Fruit fly (Drosophila melanogaster) whole organism, embryonic: ENCODE data around the gene Ras85D.

Source experiments
- Asciz ChIP-seq: fragments of 200-800 bp; sonication (Bioruptor generic); optimal IDR thresholded peaks from 2 replicates; lab custom pipeline; 2017; ENCODE audit warnings: missing biosample characterization, mild to moderate bottlenecking, missing genetic modification characterization, missing genetic modification reagents
- Bdp1 ChIP-seq: fragments of 200-800 bp; sonication (Bioruptor generic); optimal IDR thresholded peaks from 3 replicates; lab custom pipeline; 2016; ENCODE audit warnings: missing biosample characterization, missing genetic modification characterization
- CG10543 ChIP-seq: fragments of 200-800 bp; sonication (Bioruptor generic); optimal IDR thresholded peaks from 3 replicates; lab custom pipeline; 2017; ENCODE audit warnings: missing biosample characterization, mild to moderate bottlenecking, missing genetic modification characterization, moderate library complexity
- CG10979 ChIP-seq: fragments of 200-800 bp; sonication (Bioruptor generic); optimal IDR thresholded peaks from 2 replicates; lab custom pipeline; 2018; ENCODE audit warnings: missing biosample characterization, mild to moderate bottlenecking, missing genetic modification characterization, moderate library complexity
- CG11504 ChIP-seq: fragments of 200-800 bp; sonication (Bioruptor generic); optimal IDR thresholded peaks from 3 replicates; lab custom pipeline; 2019; ENCODE audit warnings: missing biosample characterization, mild to moderate bottlenecking, missing genetic modification characterization, moderate library complexity
- CG12219 ChIP-seq: fragments of 200-800 bp; sonication (Bioruptor generic); optimal IDR thresholded peaks from 3 replicates; lab custom pipeline; 2018; ENCODE audit warnings: missing biosample characterization, mild to moderate bottlenecking, missing genetic modification characterization
- CG12391 ChIP-seq: fragments of 200-800 bp; sonication (Bioruptor generic); optimal IDR thresholded peaks from 3 replicates; lab custom pipeline; 2018; ENCODE audit warnings: missing biosample characterization, mild to moderate bottlenecking, missing genetic modification characterization, moderate library complexity
- CG12942 ChIP-seq: fragments of 200-800 bp; sonication (Bioruptor generic); optimal IDR thresholded peaks from 3 replicates; lab custom pipeline; 2016; ENCODE audit warnings: missing biosample characterization, missing genetic modification characterization
- CG13424 ChIP-seq: fragments of 200-800 bp; sonication (Bioruptor generic); optimal IDR thresholded peaks from 2 replicates; lab custom pipeline; 2019; ENCODE audit warnings: missing biosample characterization, mild to moderate bottlenecking, missing genetic modification characterization, moderate library complexity
- CG14441 ChIP-seq: fragments of 200-800 bp; sonication (Bioruptor generic); IDR thresholded peaks from 2 replicates; pipeline ENCODE4 v1.3.6; 2022; ENCODE audit warnings: missing biosample characterization, missing genetic modification characterization
- CG15514 ChIP-seq: fragments of 200-800 bp; sonication (Bioruptor generic); optimal IDR thresholded peaks from 3 replicates; lab custom pipeline; 2017; ENCODE audit warnings: missing biosample characterization, missing genetic modification characterization, mild to moderate bottlenecking, moderate library complexity, missing genetic modification reagents
- CG17328 ChIP-seq: fragments of 200-800 bp; sonication (Bioruptor generic); IDR thresholded peaks from 2 replicates; pipeline ENCODE4 v1.3.6; 2022; ENCODE audit warnings: missing biosample characterization, missing genetic modification characterization
- CG17361 ChIP-seq: fragments of 200-800 bp; sonication (Bioruptor generic); IDR thresholded peaks from 3 replicates; pipeline ENCODE4 v1.3.6; 2022; ENCODE audit warnings: missing biosample characterization, missing genetic modification characterization
- CG17568 ChIP-seq: fragments of 200-800 bp; sonication (Bioruptor generic); optimal IDR thresholded peaks from 2 replicates; lab custom pipeline; 2018; ENCODE audit warnings: missing biosample characterization, mild to moderate bottlenecking, missing genetic modification characterization, moderate library complexity
- CG2120 ChIP-seq: fragments of 200-800 bp; sonication (Bioruptor generic); optimal IDR thresholded peaks from 3 replicates; lab custom pipeline; 2016; ENCODE audit warnings: missing biosample characterization, missing genetic modification characterization
- CG31365 ChIP-seq: fragments of 200-800 bp; sonication (Bioruptor generic); optimal IDR thresholded peaks from 2 replicates; lab custom pipeline; 2018; ENCODE audit warnings: missing biosample characterization, mild to moderate bottlenecking, missing genetic modification characterization
- CG3407 ChIP-seq: fragments of 200-800 bp; sonication (Bioruptor generic); optimal IDR thresholded peaks from 2 replicates; lab custom pipeline; 2018; ENCODE audit warnings: missing biosample characterization, mild to moderate bottlenecking, missing genetic modification characterization
- CG34224 ChIP-seq: fragments of 200-800 bp; sonication (Bioruptor generic); IDR thresholded peaks from 3 replicates; pipeline ENCODE4 v1.3.6; 2022; ENCODE audit warnings: missing biosample characterization, missing genetic modification characterization; ENCODE audit not compliant: partially characterized antibody
- CG4854 ChIP-seq: fragments of 200-800 bp; sonication (Bioruptor generic); optimal IDR thresholded peaks from 2 replicates; lab custom pipeline; 2016; ENCODE audit warnings: missing biosample characterization, missing genetic modification characterization, inconsistent platforms
- CG7928 ChIP-seq: fragments of 200-800 bp; sonication (Bioruptor generic); optimal IDR thresholded peaks from 2 replicates; lab custom pipeline; 2017; ENCODE audit warnings: missing biosample characterization, mild to moderate bottlenecking, missing genetic modification characterization
- CG8765 ChIP-seq: fragments of 200-800 bp; sonication (Bioruptor generic); IDR thresholded peaks from 2 replicates; pipeline ENCODE4 v1.3.6; 2022; ENCODE audit warnings: missing biosample characterization, missing genetic modification characterization
- CG9797 ChIP-seq: fragments of 200-800 bp; sonication (Bioruptor generic); optimal IDR thresholded peaks from 3 replicates; lab custom pipeline; 2018; ENCODE audit warnings: missing biosample characterization, mild to moderate bottlenecking, missing genetic modification characterization
- D ChIP-seq, 2 experiments: fragments of 200-800 bp in 1 of 2; fragments of >200 bp in 1 of 2; sonication (Bioruptor generic) in 1 of 2; optimal IDR thresholded peaks; 2 replicates in 1 of 2; 3 replicates in 1 of 2; lab custom pipeline; 2017; ENCODE audit warnings: mild to moderate bottlenecking in 1 of 2, missing biosample characterization in 1 of 2, missing genetic modification characterization in 1 of 2, missing genetic modification reagents in 1 of 2
- Dp ChIP-seq: fragments of 200-800 bp; sonication (Bioruptor generic); optimal IDR thresholded peaks from 2 replicates; lab custom pipeline; 2018; ENCODE audit warnings: missing biosample characterization, mild to moderate bottlenecking, missing genetic modification characterization, moderate library complexity
- Fer1 ChIP-seq: fragments of 200-800 bp; sonication (Bioruptor generic); optimal IDR thresholded peaks from 2 replicates; lab custom pipeline; 2017; ENCODE audit warnings: missing biosample characterization, mild to moderate bottlenecking, missing genetic modification characterization
- H15 ChIP-seq: fragments of 200-800 bp; sonication (Bioruptor generic); IDR thresholded peaks from 3 replicates; pipeline ENCODE4 v1.3.6; 2022; ENCODE audit warnings: missing biosample characterization, missing genetic modification characterization
- Jarid2 ChIP-seq: fragments of 200-800 bp; sonication (Bioruptor generic); optimal IDR thresholded peaks from 3 replicates; lab custom pipeline; 2017; ENCODE audit warnings: mild to moderate bottlenecking, missing biosample characterization, missing genetic modification reagents, missing genetic modification characterization
- Med ChIP-seq: fragments of 200-800 bp; sonication (Bioruptor generic); peaks from one replicate; lab custom pipeline; 2016; ENCODE audit warnings: missing biosample characterization, missing genetic modification characterization, mild to moderate bottlenecking, inconsistent platforms, moderate library complexity
- Meics ChIP-seq: fragments of 200-800 bp; sonication (Bioruptor generic); optimal IDR thresholded peaks from 2 replicates; lab custom pipeline; 2017; ENCODE audit warnings: missing biosample characterization, mild to moderate bottlenecking, missing genetic modification characterization
- Mrtf ChIP-seq: fragments of 200-800 bp; sonication (Bioruptor generic); IDR thresholded peaks from 3 replicates; pipeline ENCODE4 v1.3.6; 2022; ENCODE audit warnings: missing biosample characterization, missing genetic modification characterization
- Nf-YC ChIP-seq: fragments of 200-800 bp; optimal IDR thresholded peaks from 3 replicates; lab custom pipeline; 2019; ENCODE audit warnings: missing biosample characterization, mild to moderate bottlenecking, missing genetic modification characterization, moderate library complexity
- Ravus ChIP-seq: fragments of 200-800 bp; sonication (Bioruptor generic); IDR thresholded peaks from 2 replicates; pipeline ENCODE4 v1.3.6; 2022; ENCODE audit warnings: missing biosample characterization, missing genetic modification characterization
- Rx ChIP-seq: fragments of 200-800 bp; sonication (Bioruptor generic); IDR thresholded peaks from 2 replicates; pipeline ENCODE4 v1.3.6; 2022; ENCODE audit warnings: missing biosample characterization, missing genetic modification characterization
- Sry-δ ChIP-seq: fragments of 200-800 bp; sonication (Bioruptor generic); optimal IDR thresholded peaks from 2 replicates; lab custom pipeline; 2016; ENCODE audit warnings: missing biosample characterization, missing genetic modification characterization
- Stat92E ChIP-seq, 3 experiments: fragments of >200 bp in 2 of 3; fragments of 200-800 bp in 1 of 3; sonication (Bioruptor generic) in 1 of 3; optimal IDR thresholded peaks; 2 replicates each; lab custom pipeline; 2017 to 2019; ENCODE audit warnings: missing biosample characterization in 3 of 3, missing genetic modification characterization in 3 of 3, mild to moderate bottlenecking in 1 of 3, moderate library complexity in 1 of 3
- bab2 ChIP-seq: fragments of 200-800 bp; sonication (Bioruptor generic); optimal IDR thresholded peaks from 2 replicates; lab custom pipeline; 2016; ENCODE audit warnings: missing biosample characterization, missing genetic modification characterization
- chn ChIP-seq: fragments of 200-800 bp; sonication (Bioruptor generic); optimal IDR thresholded peaks from 2 replicates; lab custom pipeline; 2016; ENCODE audit warnings: missing biosample characterization, missing genetic modification characterization
- disco-r ChIP-seq: fragments of 200-800 bp; sonication (Bioruptor generic); optimal IDR thresholded peaks from 2 replicates; lab custom pipeline; 2016; ENCODE audit warnings: missing biosample characterization, missing genetic modification characterization
- ewg ChIP-seq: fragments of 200-800 bp; sonication (Bioruptor generic); optimal IDR thresholded peaks from 3 replicates; lab custom pipeline; 2017; ENCODE audit warnings: mild to moderate bottlenecking, missing biosample characterization, missing genetic modification reagents, missing genetic modification characterization
- gem ChIP-seq: fragments of 200-800 bp; sonication (Bioruptor generic); optimal IDR thresholded peaks from 2 replicates; lab custom pipeline; 2019; ENCODE audit warnings: missing biosample characterization, mild to moderate bottlenecking, missing genetic modification characterization, moderate library complexity
- pan ChIP-seq, 4 experiments: fragments of >200 bp in 3 of 4; fragments of 200-800 bp in 1 of 4; sonication (Bioruptor generic) in 1 of 4; optimal IDR thresholded peaks in 3 of 4; IDR thresholded peaks in 1 of 4; 2 replicates each; pipeline versions ENCODE4 v1.3.6 to Lab custom; 2017 to 2022; ENCODE audit warnings: missing biosample characterization in 2 of 4, missing genetic modification characterization in 2 of 4, mixed read lengths in 1 of 4
- pfk ChIP-seq: fragments of 200-800 bp; sonication (Bioruptor generic); optimal IDR thresholded peaks from 2 replicates; lab custom pipeline; 2018; ENCODE audit warnings: missing biosample characterization, mild to moderate bottlenecking, missing genetic modification characterization, moderate library complexity
- prd ChIP-seq, 3 experiments: fragments of >200 bp in 2 of 3; fragments of 200-800 bp in 1 of 3; sonication (Bioruptor generic) in 1 of 3; optimal IDR thresholded peaks in 2 of 3; IDR thresholded peaks in 1 of 3; 2 replicates in 2 of 3; 3 replicates in 1 of 3; pipeline versions ENCODE4 v1.3.6 to Lab custom; 2017 to 2022; ENCODE audit warnings: missing biosample characterization in 1 of 3, missing genetic modification characterization in 1 of 3
- sd ChIP-seq: fragments of 200-800 bp; sonication (Bioruptor generic); optimal IDR thresholded peaks from 3 replicates; lab custom pipeline; 2018; ENCODE audit warnings: missing biosample characterization, mild to moderate bottlenecking, missing genetic modification characterization, moderate library complexity
- sens ChIP-seq: fragments of 200-800 bp; sonication (Bioruptor generic); peaks from one replicate; lab custom pipeline; 2016; ENCODE audit warnings: missing biosample characterization, missing genetic modification characterization
- sna ChIP-seq: fragments of 200-800 bp; sonication (Bioruptor generic); IDR thresholded peaks from 2 replicates; pipeline ENCODE4 v1.3.6; 2022; ENCODE audit warnings: missing biosample characterization, missing genetic modification characterization; ENCODE audit not compliant: partially characterized antibody
- vvl ChIP-seq: fragments of 200-800 bp; sonication (Bioruptor generic); IDR thresholded peaks from 2 replicates; pipeline ENCODE4 v1.3.6; 2022; ENCODE audit warnings: missing biosample characterization, missing genetic modification characterization
- yki ChIP-seq: fragments of >200 bp; optimal IDR thresholded peaks from 3 replicates; lab custom pipeline; 2018

Ras85D gene

dm6 chr3R:9496748-9497147 lies 16.1 kb downstream of the Ras85D start (continued):
- TF ChIP-seq CG8765 (GFP tag; lab: Robert Waterston, UW) = peak; percentile 23; the same call in 1 of the 2 replicates
- no peak for TF ChIP-seq CG17328 (GFP tag; lab: Robert Waterston, UW)
- no peak for TF ChIP-seq yki (lab: Kevin White, UChicago)
- TF ChIP-seq sens (GFP tag; lab: Kevin White, UChicago) = peak; percentile 93
- TF ChIP-seq Mrtf (GFP tag; lab: Robert Waterston, UW) = 0 out of 3 replicates have a peak, but pooled peaks have one; percentile 31
- no peak for TF ChIP-seq CG12219 (GFP tag; lab: Kevin White, UChicago)
- TF ChIP-seq disco-r (GFP tag; lab: Kevin White, UChicago) = peak; percentile 74
- TF ChIP-seq CG4854 = peak; percentile 89
- TF ChIP-seq sd (tag; lab: Kevin White, UChicago) = peak; percentile 47
- peak; percentile 94 for TF ChIP-seq CG2120 (GFP tag; lab: Kevin White, UChicago)
- TF ChIP-seq CG13424 = peak; percentile 63
- TF ChIP-seq prd (optimal IDR thresholded peaks at IDR 0.05; lab: Kevin White, UChicago) = no peak
- TF ChIP-seq prd (GFP tag; IDR thresholded peaks at IDR 0.05; lab: Robert Waterston, UW) = peak; percentile 49; the same call in 1 of the 3 replicates
- peak; percentile 70 for TF ChIP-seq Nf-YC (tag; lab: Kevin White, UChicago)
- peak; percentile 91 for TF ChIP-seq CG15514 (GFP tag; lab: Kevin White, UChicago)
- no peak for TF ChIP-seq D (optimal IDR thresholded peaks at IDR 0.05; lab: Kevin White, UChicago)
- TF ChIP-seq D (GFP tag; optimal IDR thresholded peaks at IDR 0.05; lab: Kevin White, UChicago) = no peak
- TF ChIP-seq CG17361 (GFP tag; lab: Robert Waterston, UW) = peak; percentile 65
- peak; percentile 67 for TF ChIP-seq chn
- TF ChIP-seq Fer1 (GFP tag; lab: Kevin White, UChicago) = peak; percentile 75
- TF ChIP-seq CG12942 = peak; percentile 74
- TF ChIP-seq CG31365 (tag; lab: Kevin White, UChicago) = peak; percentile 98
- TF ChIP-seq bab2 (GFP tag; lab: Kevin White, UChicago) = peak; percentile 75
- TF ChIP-seq CG12391 = peak; percentile 67
- TF ChIP-seq vvl = peak; percentile 89
- TF ChIP-seq CG14441 = peak; percentile 19; the same call in 1 of the 2 replicates
- TF ChIP-seq Jarid2 (GFP tag; lab: Kevin White, UChicago) = no peak
- TF ChIP-seq Med (GFP tag; lab: Kevin White, UChicago) = peak; percentile 99
- no peak for TF ChIP-seq Asciz (GFP tag; lab: Kevin White, UChicago)
- peak; percentile 29 for TF ChIP-seq CG3407
- TF ChIP-seq Rx = 0 out of 2 replicates have a peak, but pooled peaks have one; percentile 23
- TF ChIP-seq CG7928 (GFP tag; lab: Kevin White, UChicago) = peak; percentile 38
- TF ChIP-seq sna = peak; percentile 70
- no peak for TF ChIP-seq pan (optimal IDR thresholded peaks at IDR 0.05; lab: Kevin White, UChicago)
- peak in 1 of 2 experiments; percentile 42 for TF ChIP-seq pan (GFP tag; optimal IDR thresholded peaks at IDR 0.05 in 1 of 2, IDR thresholded peaks at IDR 0.05 in 1 of 2)
- TF ChIP-seq gem (tag; lab: Kevin White, UChicago) = peak; percentile 58
- peak; percentile 36; the same call in 1 of the 3 replicates for TF ChIP-seq CG34224
- TF ChIP-seq ewg (GFP tag; lab: Kevin White, UChicago) = peak; percentile 51
- TF ChIP-seq Meics = peak; percentile 62
- peak; percentile 24 for TF ChIP-seq CG17568 (GFP tag; lab: Kevin White, UChicago)
- TF ChIP-seq CG10979 (tag; lab: Kevin White, UChicago) = peak; percentile 12
- TF ChIP-seq H15 (GFP tag; lab: Robert Waterston, UW) = peak; percentile 55; the same call in 1 of the 3 replicates
- peak in 1 of 3 experiments; percentile 92 for TF ChIP-seq Stat92E (GFP tag; optimal IDR thresholded peaks at IDR 0.05; lab: Kevin White, UChicago)
- peak; percentile 53 for TF ChIP-seq CG10543
- TF ChIP-seq CG9797 = peak; percentile 1
- TF ChIP-seq Dp (GFP tag; lab: Kevin White, UChicago) = peak; percentile 100
- peak; percentile 62 for TF ChIP-seq pfk (GFP tag; lab: Kevin White, UChicago)
- TF ChIP-seq Bdp1 = peak; percentile 55
- TF ChIP-seq Ravus = no peak
- peak; percentile 76 for TF ChIP-seq Sry-δ (GFP tag; lab: Kevin White, UChicago)
- TF ChIP-seq CG11504 (tag; lab: Kevin White, UChicago) = peak; percentile 62
